Worm (Caenorhabditis elegans) whole organism, mixed stage, embryonic: Measurements from ENCODE around the gene T19H5.7.
A peak's percentile ranks its signal among the peaks of the same experiment; 100 is the strongest.

Experiments
- M03D4.4 ChIP-seq: sonication (generic microtip); optimal IDR thresholded peaks from 2 replicates; lab custom pipeline; 2017; ENCODE audit warnings: mild to moderate bottlenecking, missing genetic modification characterization, missing compliant biosample characterization
- bed-3 ChIP-seq: fragments of 200-800 bp; sonication (Bioruptor generic); optimal IDR thresholded peaks from 3 replicates; lab custom pipeline; 2018; ENCODE audit warnings: mild to moderate bottlenecking, missing genetic modification characterization, moderate library complexity, missing compliant biosample characterization
- ceh-43 ChIP-seq: fragments of 200-800 bp; sonication (Bioruptor generic); optimal IDR thresholded peaks from 2 replicates; lab custom pipeline; 2018; ENCODE audit warnings: mild to moderate bottlenecking, missing genetic modification characterization, moderate library complexity, missing compliant biosample characterization
- ceh-83 ChIP-seq: fragments of 200-800 bp; sonication (Bioruptor generic); optimal IDR thresholded peaks from 2 replicates; lab custom pipeline; 2018; ENCODE audit warnings: mild to moderate bottlenecking, missing genetic modification characterization, missing compliant biosample characterization
- ces-1 ChIP-seq: fragments of 150-350 bp; optimal IDR thresholded peaks from 2 replicates; lab custom pipeline; 2014; ENCODE audit warnings: missing biosample characterization, missing genetic modification reagents, missing genetic modification characterization
- drap-1 ChIP-seq: fragments of 200-800 bp; sonication (Bioruptor generic); optimal IDR thresholded peaks from 3 replicates; lab custom pipeline; 2018; ENCODE audit warnings: mild to moderate bottlenecking, missing genetic modification characterization, missing compliant biosample characterization
- elt-1 ChIP-seq: sonication (generic microtip); optimal IDR thresholded peaks from 2 replicates; lab custom pipeline; 2017; ENCODE audit warnings: missing genetic modification characterization, mild to moderate bottlenecking, missing compliant biosample characterization, antibody characterized with exemption, moderate library complexity, borderline replicate concordance; ENCODE audit not compliant: insufficient read depth
- elt-3 ChIP-seq: fragments of 150-350 bp; optimal IDR thresholded peaks from 2 replicates; lab custom pipeline; 2014; ENCODE audit warnings: missing biosample characterization, missing genetic modification characterization
- flh-1 ChIP-seq: fragments of 200-800 bp; sonication (Bioruptor generic); optimal IDR thresholded peaks from 2 replicates; lab custom pipeline; 2018; ENCODE audit warnings: mild to moderate bottlenecking, missing genetic modification characterization, moderate library complexity, missing compliant biosample characterization
- ham-2 ChIP-seq: fragments of 200-800 bp; sonication (Bioruptor generic); optimal IDR thresholded peaks from 2 replicates; lab custom pipeline; 2018; ENCODE audit warnings: mild to moderate bottlenecking, missing genetic modification characterization, missing compliant biosample characterization
- lin-32 ChIP-seq: fragments of 200-800 bp; sonication (Bioruptor generic); optimal IDR thresholded peaks from 2 replicates; lab custom pipeline; 2018; ENCODE audit warnings: mild to moderate bottlenecking, missing genetic modification characterization, missing compliant biosample characterization
- lsy-2 ChIP-seq: fragments of 150-350 bp; optimal IDR thresholded peaks from 2 replicates; lab custom pipeline; 2014; ENCODE audit warnings: missing biosample characterization, missing genetic modification characterization
- mab-5 ChIP-seq: fragments of 150-350 bp; optimal IDR thresholded peaks from 2 replicates; lab custom pipeline; 2014; ENCODE audit warnings: missing biosample characterization, missing genetic modification characterization
- mls-2 ChIP-seq: sonication (generic microtip); optimal IDR thresholded peaks from 2 replicates; lab custom pipeline; 2016; ENCODE audit warnings: mild to moderate bottlenecking, missing genetic modification characterization, moderate library complexity, missing compliant biosample characterization
- nhr-12 ChIP-seq: fragments of 150-350 bp; optimal IDR thresholded peaks from 2 replicates; lab custom pipeline; 2014; ENCODE audit warnings: missing biosample characterization, missing genetic modification characterization
- nhr-2 ChIP-seq: fragments of 150-350 bp; optimal IDR thresholded peaks from 2 replicates; lab custom pipeline; 2014; ENCODE audit warnings: missing biosample characterization, missing genetic modification characterization
- nhr-237 ChIP-seq: fragments of 150-350 bp; optimal IDR thresholded peaks from 2 replicates; lab custom pipeline; 2014; ENCODE audit warnings: missing biosample characterization, missing genetic modification characterization
- nhr-28 ChIP-seq: fragments of 150-350 bp; optimal IDR thresholded peaks from 2 replicates; lab custom pipeline; 2014; ENCODE audit warnings: missing biosample characterization, missing genetic modification characterization
- pha-4 ChIP-seq: fragments of 150-350 bp; optimal IDR thresholded peaks from 2 replicates; lab custom pipeline; 2018; ENCODE audit warnings: missing biosample characterization, missing genetic modification reagents, missing genetic modification characterization
- sem-2 ChIP-seq: fragments of 200-800 bp; sonication (Bioruptor generic); optimal IDR thresholded peaks from 2 replicates; lab custom pipeline; 2018; ENCODE audit warnings: mild to moderate bottlenecking, missing genetic modification characterization, missing compliant biosample characterization
- tbx-8 ChIP-seq: fragments of 200-800 bp; sonication (Bioruptor generic); optimal IDR thresholded peaks from 2 replicates; lab custom pipeline; 2018; ENCODE audit warnings: mild to moderate bottlenecking, missing genetic modification characterization, moderate library complexity, missing compliant biosample characterization
- unc-120 ChIP-seq: sonication (generic microtip); optimal IDR thresholded peaks from 2 replicates; lab custom pipeline; 2017; ENCODE audit warnings: missing genetic modification characterization, missing compliant biosample characterization; ENCODE audit not compliant: poor library complexity, severe bottlenecking
- unc-39 ChIP-seq: fragments of 150-350 bp; optimal IDR thresholded peaks from 2 replicates; lab custom pipeline; 2014; ENCODE audit warnings: missing biosample characterization, missing genetic modification characterization
- unc-62 ChIP-seq: fragments of 150-350 bp; optimal IDR thresholded peaks from 2 replicates; lab custom pipeline; 2014; ENCODE audit warnings: missing biosample characterization, missing genetic modification reagents, missing genetic modification characterization
- zip-8 ChIP-seq: fragments of 150-350 bp; optimal IDR thresholded peaks from 2 replicates; lab custom pipeline; 2014; ENCODE audit warnings: missing biosample characterization, missing genetic modification characterization
- ztf-11 ChIP-seq: fragments of 150-350 bp; optimal IDR thresholded peaks from 2 replicates; lab custom pipeline; 2014; ENCODE audit warnings: missing biosample characterization, missing genetic modification characterization

T19H5.7 gene

ce11 chrII:9436009-9436408 lies 43.9 kb downstream of the T19H5.7 start, which contains the start of gene kin-16:
Gene kin-16, minus strand, starts transcription at chrII:9436109.
- TF ChIP-seq nhr-237 (tag; lab: Kevin White, UChicago) (no peak), bed-3 (GFP tag; lab: Kevin White, UChicago) (no peak), ham-2 (GFP tag; lab: Kevin White, UChicago) (no peak), lin-32 (GFP tag; lab: Kevin White, UChicago) (no peak), unc-39 (tag; lab: Kevin White, UChicago) (no peak), nhr-2 (tag; lab: Kevin White, UChicago) (no peak), tbx-8 (GFP tag; lab: Kevin White, UChicago) (no peak), unc-62 (GFP tag; lab: Kevin White, UChicago) (no peak), elt-1 (tag; lab: Kevin White, UChicago) (no peak), flh-1 (no peak), ztf-11 (tag; lab: Kevin White, UChicago) (no peak), mls-2 (tag; lab: Kevin White, UChicago) (no peak), pha-4 (no peak), ces-1 (no peak), drap-1 (GFP tag; lab: Kevin White, UChicago) (no peak), lsy-2 (tag; lab: Kevin White, UChicago) (no peak), ceh-83 (no peak), zip-8 (tag; lab: Kevin White, UChicago) (no peak), ceh-43 (GFP tag; lab: Kevin White, UChicago) (no peak)

- TF ChIP-seq nhr-28 (tag; lab: Kevin White, UChicago) (no peak), nhr-237 (tag; lab: Kevin White, UChicago) (no peak), flh-1 (no peak), sem-2 (GFP tag; lab: Kevin White, UChicago) (no peak), unc-62 (GFP tag; lab: Kevin White, UChicago) (no peak), nhr-2 (tag; lab: Kevin White, UChicago) (no peak), nhr-12 (tag; lab: Kevin White, UChicago) (no peak), ham-2 (GFP tag; lab: Kevin White, UChicago) (no peak), elt-1 (tag; lab: Kevin White, UChicago) (no peak), mab-5 (tag; lab: Kevin White, UChicago) (no peak), unc-120 (tag; lab: Kevin White, UChicago) (no peak), M03D4.4 (tag; lab: Kevin White, UChicago) (no peak), unc-39 (tag; lab: Kevin White, UChicago) (no peak)
- TF ChIP-seq, all 35 proteins: peak for 0
Measured at ce11 chrII:9433609-9434008, 46.3 kb downstream of the T19H5.7 start, which contains the start of gene kin-15. Gene kin-15, minus strand, starts transcription at chrII:9433709.

- TF ChIP-seq unc-120 (tag; lab: Kevin White, UChicago) (no peak), nhr-28 (tag; lab: Kevin White, UChicago) (no peak), ces-1 (peak; percentile 27), elt-3 (tag; lab: Kevin White, UChicago) (no peak), zip-8 (tag; lab: Kevin White, UChicago) (no peak), nhr-2 (tag; lab: Kevin White, UChicago) (no peak), drap-1 (GFP tag; lab: Kevin White, UChicago) (no peak)
- TF ChIP-seq, all 35 proteins: peak for 1
Measured at ce11 chrII:9431119-9431518, 48.8 kb downstream of the T19H5.7 start.
